Fruit fly (Drosophila melanogaster) whole organism, embryonic: ENCODE measurements around the gene mRpS31.
A peak's percentile ranks its signal among the peaks of the same experiment; 100 is the strongest.

Source experiments
- Ada2b ChIP-seq: fragments of 200-800 bp; sonication (Bioruptor generic); IDR thresholded peaks from 2 replicates; pipeline ENCODE4 v1.3.6; 2022; ENCODE audit warnings: missing biosample characterization, missing genetic modification characterization
- Atf3 ChIP-seq: fragments of 200-800 bp; sonication (Bioruptor generic); optimal IDR thresholded peaks from 3 replicates; lab custom pipeline; 2016; ENCODE audit warnings: missing biosample characterization, missing genetic modification characterization
- Awh ChIP-seq: fragments of 200-800 bp; sonication (Bioruptor generic); IDR thresholded peaks from 2 replicates; pipeline ENCODE4, ENCODE4 v1.3.6; 2022; ENCODE audit warnings: missing biosample characterization, missing genetic modification characterization
- BEAF-32 ChIP-seq: fragments of 200-800 bp; sonication (Bioruptor generic); optimal IDR thresholded peaks from 3 replicates; lab custom pipeline; 2017; ENCODE audit warnings: missing biosample characterization, missing genetic modification characterization, mild to moderate bottlenecking, moderate library complexity, missing genetic modification reagents
- CG12659 ChIP-seq: fragments of 200-800 bp; sonication (Bioruptor generic); optimal IDR thresholded peaks from 3 replicates; lab custom pipeline; 2017; ENCODE audit warnings: mild to moderate bottlenecking, missing biosample characterization, missing genetic modification reagents, missing genetic modification characterization
- CG12769 ChIP-seq: fragments of 200-800 bp; sonication (Bioruptor generic); optimal IDR thresholded peaks from 2 replicates; lab custom pipeline; 2019; ENCODE audit warnings: missing biosample characterization, mild to moderate bottlenecking, missing genetic modification characterization, moderate library complexity
- CG13296 ChIP-seq: fragments of 200-800 bp; sonication (Bioruptor generic); optimal IDR thresholded peaks from 3 replicates; lab custom pipeline; 2018; ENCODE audit warnings: missing biosample characterization, mild to moderate bottlenecking, missing genetic modification characterization
- CG13894 ChIP-seq: fragments of 200-800 bp; sonication (Bioruptor generic); optimal IDR thresholded peaks from 3 replicates; lab custom pipeline; 2018; ENCODE audit warnings: missing biosample characterization, mild to moderate bottlenecking, missing genetic modification characterization, moderate library complexity
- CG14965 ChIP-seq: fragments of 200-800 bp; sonication (Bioruptor generic); optimal IDR thresholded peaks from 2 replicates; lab custom pipeline; 2016; ENCODE audit warnings: missing biosample characterization, missing genetic modification characterization, borderline replicate concordance
- CG15073 ChIP-seq: fragments of 200-800 bp; sonication (Bioruptor generic); optimal IDR thresholded peaks from 2 replicates; lab custom pipeline; 2016; ENCODE audit warnings: missing biosample characterization, missing genetic modification characterization
- CG15269 ChIP-seq: fragments of 200-800 bp; sonication (Bioruptor generic); optimal IDR thresholded peaks from 2 replicates; lab custom pipeline; 2018; ENCODE audit warnings: missing biosample characterization, mild to moderate bottlenecking, missing genetic modification characterization, moderate library complexity
- CG16815 ChIP-seq: fragments of 200-800 bp; sonication (Bioruptor generic); optimal IDR thresholded peaks from 3 replicates; lab custom pipeline; 2017; ENCODE audit warnings: missing biosample characterization, mild to moderate bottlenecking, missing genetic modification characterization
- CG17829 ChIP-seq: fragments of 200-800 bp; optimal IDR thresholded peaks from 2 replicates; lab custom pipeline; 2019; ENCODE audit warnings: missing biosample characterization, mild to moderate bottlenecking, missing genetic modification characterization, moderate library complexity
- CG18011 ChIP-seq: fragments of 200-800 bp; sonication (Bioruptor generic); optimal IDR thresholded peaks from 2 replicates; lab custom pipeline; 2017; ENCODE audit warnings: missing biosample characterization, missing genetic modification characterization, mild to moderate bottlenecking, moderate library complexity, missing genotype
- CG18764 ChIP-seq: fragments of 200-800 bp; sonication (Bioruptor generic); optimal IDR thresholded peaks from 3 replicates; lab custom pipeline; 2016; ENCODE audit warnings: missing biosample characterization, missing genetic modification characterization
- CG2116 ChIP-seq: fragments of 200-800 bp; sonication (Bioruptor generic); optimal IDR thresholded peaks from 3 replicates; lab custom pipeline; 2018; ENCODE audit warnings: missing biosample characterization, mild to moderate bottlenecking, missing genetic modification characterization
- CG2120 ChIP-seq: fragments of 200-800 bp; sonication (Bioruptor generic); optimal IDR thresholded peaks from 3 replicates; lab custom pipeline; 2016; ENCODE audit warnings: missing biosample characterization, missing genetic modification characterization
- CG30403 ChIP-seq: fragments of 200-800 bp; sonication (Bioruptor generic); optimal IDR thresholded peaks from 3 replicates; lab custom pipeline; 2016; ENCODE audit warnings: missing biosample characterization, missing genetic modification characterization
- CG3065 ChIP-seq: fragments of 200-800 bp; sonication (Bioruptor generic); optimal IDR thresholded peaks from 2 replicates; lab custom pipeline; 2016; ENCODE audit warnings: missing biosample characterization, missing genetic modification characterization
- CG34224 ChIP-seq: fragments of 200-800 bp; sonication (Bioruptor generic); IDR thresholded peaks from 3 replicates; pipeline ENCODE4 v1.3.6; 2022; ENCODE audit warnings: missing biosample characterization, missing genetic modification characterization; ENCODE audit not compliant: partially characterized antibody
- CG6791 ChIP-seq: fragments of 200-800 bp; sonication (Bioruptor generic); IDR thresholded peaks from 3 replicates; pipeline ENCODE4 v1.3.6; 2022; ENCODE audit warnings: missing biosample characterization, missing genetic modification characterization; ENCODE audit not compliant: partially characterized antibody
- CG8478 ChIP-seq: fragments of >200 bp; optimal IDR thresholded peaks from 2 replicates; lab custom pipeline; 2018
- CG9215 ChIP-seq: fragments of 200-800 bp; sonication (Bioruptor generic); IDR thresholded peaks from 2 replicates; pipeline ENCODE4 v1.3.6; 2022; ENCODE audit warnings: missing biosample characterization, missing genetic modification characterization
- CG9727 ChIP-seq: fragments of 200-800 bp; sonication (Bioruptor generic); optimal IDR thresholded peaks from 3 replicates; lab custom pipeline; 2017; ENCODE audit warnings: missing biosample characterization, mild to moderate bottlenecking, missing genetic modification characterization
- CG9932 ChIP-seq: fragments of 200-800 bp; sonication (Bioruptor generic); IDR thresholded peaks from 2 replicates; pipeline ENCODE4 v1.3.6; 2022; ENCODE audit warnings: missing biosample characterization, missing genetic modification characterization
- Camta ChIP-seq: fragments of 200-800 bp; sonication (Bioruptor generic); optimal IDR thresholded peaks from 2 replicates; lab custom pipeline; 2016; ENCODE audit warnings: missing biosample characterization, missing genetic modification characterization
- CrebB ChIP-seq: fragments of 200-800 bp; sonication (Bioruptor generic); optimal IDR thresholded peaks from 3 replicates; lab custom pipeline; 2018; ENCODE audit warnings: missing biosample characterization, mild to moderate bottlenecking, missing genetic modification characterization
- Dek ChIP-seq: fragments of 200-800 bp; sonication (Bioruptor generic); optimal IDR thresholded peaks from 3 replicates; lab custom pipeline; 2019; ENCODE audit warnings: missing biosample characterization, mild to moderate bottlenecking, missing genetic modification characterization, moderate library complexity
- Dip3 ChIP-seq: fragments of 200-800 bp; sonication (Bioruptor generic); optimal IDR thresholded peaks from 3 replicates; lab custom pipeline; 2016; ENCODE audit warnings: missing biosample characterization, missing genetic modification characterization
- Ets65A ChIP-seq: fragments of 200-800 bp; sonication (Bioruptor generic); peaks from one replicate; lab custom pipeline; 2016; ENCODE audit warnings: missing biosample characterization, missing genetic modification characterization
- Fer1 ChIP-seq: fragments of 200-800 bp; sonication (Bioruptor generic); optimal IDR thresholded peaks from 2 replicates; lab custom pipeline; 2017; ENCODE audit warnings: missing biosample characterization, mild to moderate bottlenecking, missing genetic modification characterization
- HmgD ChIP-seq: fragments of 200-800 bp; sonication (Bioruptor generic); optimal IDR thresholded peaks from 3 replicates; lab custom pipeline; 2016; ENCODE audit warnings: missing biosample characterization, missing genetic modification characterization
- Med ChIP-seq: fragments of 200-800 bp; sonication (Bioruptor generic); peaks from one replicate; lab custom pipeline; 2016; ENCODE audit warnings: missing biosample characterization, missing genetic modification characterization, mild to moderate bottlenecking, inconsistent platforms, moderate library complexity
- Myb ChIP-seq: fragments of 200-800 bp; sonication (Bioruptor generic); optimal IDR thresholded peaks from 2 replicates; lab custom pipeline; 2016; ENCODE audit warnings: missing biosample characterization, missing genetic modification characterization
- Scr ChIP-seq: fragments of 200-800 bp; sonication (Bioruptor generic); IDR thresholded peaks from 2 replicates; pipeline ENCODE4 v1.3.6; 2022; ENCODE audit warnings: missing biosample characterization, missing genetic modification characterization; ENCODE audit not compliant: partially characterized antibody
- Sry-δ ChIP-seq: fragments of 200-800 bp; sonication (Bioruptor generic); optimal IDR thresholded peaks from 2 replicates; lab custom pipeline; 2016; ENCODE audit warnings: missing biosample characterization, missing genetic modification characterization
- Stat92E ChIP-seq, 3 experiments: fragments of >200 bp in 2 of 3; fragments of 200-800 bp in 1 of 3; sonication (Bioruptor generic) in 1 of 3; optimal IDR thresholded peaks; 2 replicates each; lab custom pipeline; 2017 to 2019; ENCODE audit warnings: missing biosample characterization in 3 of 3, missing genetic modification characterization in 3 of 3, mild to moderate bottlenecking in 1 of 3, moderate library complexity in 1 of 3
- chn ChIP-seq: fragments of 200-800 bp; sonication (Bioruptor generic); optimal IDR thresholded peaks from 2 replicates; lab custom pipeline; 2016; ENCODE audit warnings: missing biosample characterization, missing genetic modification characterization
- dpn ChIP-seq, 2 experiments: fragments of 200-800 bp; sonication (Bioruptor generic); optimal IDR thresholded peaks; 3 replicates each; lab custom pipeline; 2016; ENCODE audit warnings: missing biosample characterization in 2 of 2, missing genetic modification characterization in 2 of 2
- grn ChIP-seq: fragments of 200-800 bp; sonication (Bioruptor generic); optimal IDR thresholded peaks from 3 replicates; lab custom pipeline; 2017; ENCODE audit warnings: missing biosample characterization, missing genetic modification characterization
- her ChIP-seq: fragments of 200-800 bp; sonication (Bioruptor generic); optimal IDR thresholded peaks from 2 replicates; lab custom pipeline; 2016; ENCODE audit warnings: missing biosample characterization, missing genetic modification characterization
- ranshi ChIP-seq: fragments of 200-800 bp; sonication (Bioruptor generic); IDR thresholded peaks from 2 replicates; pipeline ENCODE4 v1.3.6; 2022; ENCODE audit warnings: missing biosample characterization, missing genetic modification characterization
- row ChIP-seq: fragments of 200-800 bp; sonication (Bioruptor generic); IDR thresholded peaks from 3 replicates; pipeline ENCODE4 v1.3.6; 2022; ENCODE audit warnings: missing biosample characterization, missing genetic modification characterization
- slbo ChIP-seq: fragments of 200-800 bp; sonication (Bioruptor generic); IDR thresholded peaks from 2 replicates; pipeline ENCODE4 v1.3.6; 2022; ENCODE audit warnings: missing biosample characterization, missing genetic modification characterization
- sr ChIP-seq: fragments of 200-800 bp; sonication (Bioruptor generic); IDR thresholded peaks from 3 replicates; pipeline ENCODE4 v1.3.6; 2022; ENCODE audit warnings: missing biosample characterization, missing genetic modification characterization
- stwl ChIP-seq: fragments of 200-800 bp; sonication (Bioruptor generic); optimal IDR thresholded peaks from 3 replicates; lab custom pipeline; 2018; ENCODE audit warnings: missing biosample characterization, mild to moderate bottlenecking, missing genetic modification characterization, moderate library complexity
- trh ChIP-seq: fragments of 200-800 bp; sonication (Bioruptor generic); optimal IDR thresholded peaks from 2 replicates; lab custom pipeline; 2016; ENCODE audit warnings: missing biosample characterization, missing genetic modification characterization
- ttk ChIP-seq: fragments of 200-800 bp; sonication (Bioruptor generic); IDR thresholded peaks from 2 replicates; pipeline ENCODE4 v2.1.2; 2022; ENCODE audit warnings: missing biosample characterization, missing genetic modification characterization
- tup ChIP-seq: fragments of 200-800 bp; sonication (Bioruptor generic); optimal IDR thresholded peaks from 2 replicates; lab custom pipeline; 2016; ENCODE audit warnings: missing biosample characterization, mild to moderate bottlenecking, missing genetic modification characterization, moderate library complexity
- usp ChIP-seq: fragments of >200 bp; optimal IDR thresholded peaks from 2 replicates; lab custom pipeline; 2017; ENCODE audit warnings: missing biosample characterization, missing genetic modification characterization
- zfh2 ChIP-seq: fragments of 200-800 bp; sonication (Bioruptor generic); optimal IDR thresholded peaks from 2 replicates; lab custom pipeline; 2016; ENCODE audit warnings: missing biosample characterization, missing genetic modification characterization

mRpS31 gene

DNA sequence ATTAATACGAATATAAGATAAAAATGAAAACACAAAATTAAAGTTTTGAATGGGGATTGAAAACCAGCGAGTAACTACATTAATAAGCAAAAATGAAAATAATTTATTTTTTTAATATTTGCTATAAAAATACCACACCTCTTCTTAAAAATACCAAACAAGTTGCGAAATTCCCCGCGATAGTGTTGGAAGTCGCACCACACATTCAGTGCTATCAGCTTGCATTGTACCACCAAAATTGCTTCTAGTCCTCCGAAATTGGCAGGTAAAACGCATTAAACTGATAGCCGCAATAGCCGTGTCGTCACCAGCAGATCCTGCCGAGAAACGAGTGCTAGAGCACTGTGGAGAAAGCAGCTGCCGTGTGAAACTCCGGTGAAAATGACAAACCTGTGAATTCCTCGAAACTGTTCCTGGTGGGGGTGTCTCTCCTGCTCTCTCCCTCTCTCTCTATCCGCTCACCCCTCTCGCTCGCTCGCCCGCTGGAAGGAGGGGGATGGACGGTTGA lies 16.9 kb upstream of the mRpS31 start, which contains the start of gene Hip14 (continued):
- TF ChIP-seq Ada2b (GFP tag; lab: Robert Waterston, UW) (no peak), grn (GFP tag; lab: Kevin White, UChicago) (no peak), CG12659 (GFP tag; lab: Kevin White, UChicago) (peak; percentile 70), Stat92E (GFP tag; optimal IDR thresholded peaks at IDR 0.05; lab: Kevin White, UChicago) (peak in 1 of 3 experiments; percentile 62), CG2120 (GFP tag; lab: Kevin White, UChicago) (peak; percentile 7), CG15073 (GFP tag; lab: Kevin White, UChicago) (no peak), Scr (GFP tag; lab: Robert Waterston, UW) (peak; percentile 22; the same call in 1 of the 2 replicates), CG18011 (GFP tag; lab: Kevin White, UChicago) (no peak), CG13296 (GFP tag; lab: Kevin White, UChicago) (peak; percentile 22), CG30403 (peak; percentile 43), row (GFP tag; lab: Robert Waterston, UW) (0 out of 3 replicates have a peak, but pooled peaks have one; percentile 39), HmgD (GFP tag; lab: Kevin White, UChicago) (no peak), Camta (GFP tag; lab: Kevin White, UChicago) (no peak), stwl (tag; lab: Kevin White, UChicago) (peak; percentile 54), CG6791 (GFP tag; lab: Robert Waterston, UW) (0 out of 3 replicates have a peak, but pooled peaks have one; percentile 46), CG16815 (no peak), tup (GFP tag; lab: Kevin White, UChicago) (no peak), Myb (GFP tag; lab: Kevin White, UChicago) (no peak), ranshi (GFP tag; lab: Robert Waterston, UW) (no peak), zfh2 (GFP tag; lab: Kevin White, UChicago) (peak; percentile 19), Fer1 (GFP tag; lab: Kevin White, UChicago) (peak; percentile 46), Dip3 (GFP tag; lab: Kevin White, UChicago) (no peak), slbo (peak; percentile 68), BEAF-32 (GFP tag; lab: Kevin White, UChicago) (peak; percentile 29), CG18764 (no peak), CG17829 (tag; lab: Kevin White, UChicago) (peak; percentile 28), Ets65A (GFP tag; lab: Kevin White, UChicago) (no peak), CG9727 (peak; percentile 33), CG34224 (GFP tag; lab: Robert Waterston, UW) (0 out of 3 replicates have a peak, but pooled peaks have one; percentile 30), CG9215 (no peak), CG13894 (tag; lab: Kevin White, UChicago) (no peak), CG2116 (peak; percentile 52), CG9932 (no peak), chn (GFP tag; lab: Kevin White, UChicago) (peak; percentile 15), CrebB (peak; percentile 10), her (GFP tag; lab: Kevin White, UChicago) (no peak), usp (GFP tag; lab: Kevin White, UChicago) (no peak), CG3065 (GFP tag; lab: Kevin White, UChicago) (no peak), Awh (GFP tag; lab: Robert Waterston, UW) (no peak), CG15269 (tag; lab: Kevin White, UChicago) (no peak), dpn (GFP tag; optimal IDR thresholded peaks at IDR 0.05; lab: Kevin White, UChicago) (no peak), CG14965 (GFP tag; lab: Kevin White, UChicago) (no peak), sr (GFP tag; lab: Robert Waterston, UW) (no peak), Atf3 (GFP tag; lab: Kevin White, UChicago) (no peak), trh (GFP tag; lab: Kevin White, UChicago) (no peak), CG12769 (tag; lab: Kevin White, UChicago) (no peak), Dek (tag; lab: Kevin White, UChicago) (no peak), CG8478 (peak; percentile 58), Sry-δ (GFP tag; lab: Kevin White, UChicago) (no peak), Med (GFP tag; lab: Kevin White, UChicago) (peak; percentile 80), ttk (no peak)
